Worm (Caenorhabditis elegans) whole organism, L2 larva: ENCODE data around the gene srh-220.

ENCODE experiments used
- F13H6.1 ChIP-seq: sonication (generic microtip); optimal IDR thresholded peaks from 2 replicates; lab custom pipeline; 2016; ENCODE audit warnings: missing genetic modification characterization, missing compliant biosample characterization
- blmp-1 ChIP-seq: sonication (generic microtip); optimal IDR thresholded peaks from 2 replicates; lab custom pipeline; 2017; ENCODE audit warnings: missing genetic modification characterization, mild to moderate bottlenecking, missing compliant biosample characterization, antibody characterized with exemption, moderate library complexity; ENCODE audit not compliant: insufficient read depth
- crh-2 ChIP-seq: sonication (generic microtip); optimal IDR thresholded peaks from 2 replicates; lab custom pipeline; 2017; ENCODE audit warnings: missing biosample characterization, missing genetic modification characterization
- lin-11 ChIP-seq: fragments of 150-350 bp; sonication (generic microtip); optimal IDR thresholded peaks from 2 replicates; lab custom pipeline; 2014; ENCODE audit warnings: missing biosample characterization, missing genetic modification characterization, inconsistent platforms, mixed read lengths
- nhr-10 ChIP-seq: sonication (generic microtip); optimal IDR thresholded peaks from 2 replicates; lab custom pipeline; 2017; ENCODE audit warnings: missing biosample characterization, missing genetic modification characterization
- nhr-25 ChIP-seq: fragments of 150-350 bp; sonication (generic microtip); optimal IDR thresholded peaks from 3 replicates; lab custom pipeline; 2014; ENCODE audit warnings: missing biosample characterization, missing genetic modification characterization
- nhr-77 ChIP-seq: fragments of 150-350 bp; optimal IDR thresholded peaks from 2 replicates; lab custom pipeline; 2014; ENCODE audit warnings: missing biosample characterization, missing genetic modification characterization
- unc-39 ChIP-seq: fragments of 150-350 bp; optimal IDR thresholded peaks from 2 replicates; lab custom pipeline; 2014; ENCODE audit warnings: missing biosample characterization, missing genetic modification characterization
- unc-55 ChIP-seq: fragments of 150-350 bp; sonication (generic microtip); optimal IDR thresholded peaks from 3 replicates; lab custom pipeline; 2014; ENCODE audit warnings: missing biosample characterization, missing genetic modification reagents, missing genetic modification characterization
- unc-62 ChIP-seq: fragments of 150-350 bp; optimal IDR thresholded peaks from 2 replicates; lab custom pipeline; 2014; ENCODE audit warnings: missing biosample characterization, missing genetic modification reagents, missing genetic modification characterization
- zag-1 ChIP-seq: fragments of 150-350 bp; optimal IDR thresholded peaks from 2 replicates; lab custom pipeline; 2014; ENCODE audit warnings: missing biosample characterization, missing genetic modification characterization

DNA sequence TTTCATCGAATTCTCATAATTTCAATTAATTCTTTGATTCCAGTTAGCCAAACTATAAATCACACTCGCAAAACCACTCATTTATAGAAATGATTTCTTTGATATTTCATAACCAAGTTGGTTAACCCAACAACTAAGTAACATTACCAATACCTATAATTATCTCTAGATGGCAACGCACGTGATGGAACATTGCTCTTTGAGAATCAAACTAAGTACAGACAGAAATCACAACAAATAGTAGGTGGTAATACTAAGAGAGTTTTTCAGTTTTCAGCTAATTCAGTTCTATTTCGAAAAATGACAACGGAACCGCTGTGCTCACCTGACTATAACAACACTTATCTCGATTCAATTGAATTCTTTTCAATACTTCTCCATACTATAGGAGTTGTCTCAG lies 3.8 kb upstream of the srh-220 start, which contains the start of gene srh-223:
- TF ChIP-seq unc-55: no peak
- no peak for TF ChIP-seq F13H6.1
- no peak for TF ChIP-seq nhr-10 (tag; lab: Kevin White, UChicago)
- TF ChIP-seq lin-11: no peak
- no peak for TF ChIP-seq crh-2 (tag; lab: Kevin White, UChicago)
- no peak for TF ChIP-seq unc-62 (GFP tag; lab: Kevin White, UChicago)
- TF ChIP-seq nhr-77 (tag; lab: Kevin White, UChicago): no peak
- TF ChIP-seq unc-39 (tag; lab: Kevin White, UChicago): no peak
- TF ChIP-seq blmp-1 (tag; lab: Kevin White, UChicago): no peak
- TF ChIP-seq zag-1 (tag; lab: Kevin White, UChicago): no peak
- TF ChIP-seq nhr-25 (tag; lab: Kevin White, UChicago): no peak
